Fruit fly (Drosophila melanogaster): ENCODE data around the gene kkv.

kkv gene

dm6 chr3R:5368170-5368781 lies 24.4 kb downstream of the kkv start, which contains the start of gene Cerk:
Gene Cerk, minus strand, starts transcription at chr3R:5368306.
- no peak for TF ChIP-seq EcR (GFP tag; optimal IDR thresholded peaks at IDR 0.05)

dm6 chr3R:5367512-5368169 lies 25.0 kb downstream of the kkv start:
- TF ChIP-seq Dll (optimal IDR thresholded peaks at IDR 0.05) = no peak
- no peak for TF ChIP-seq EcR (GFP tag; optimal IDR thresholded peaks at IDR 0.05)
- no peak for TF ChIP-seq CG8478 (optimal IDR thresholded peaks at IDR 0.05)
- TF ChIP-seq usp (GFP tag; optimal IDR thresholded peaks at IDR 0.05) = no peak
- no peak for TF ChIP-seq pan (optimal IDR thresholded peaks at IDR 0.05)
- TF ChIP-seq psq (optimal IDR thresholded peaks at IDR 0.05) = no peak

dm6 chr3R:5364539-5365273 lies 28.0 kb downstream of the kkv start:
- TF ChIP-seq CG8478 (optimal IDR thresholded peaks at IDR 0.05) = no peak
- TF ChIP-seq Dll (optimal IDR thresholded peaks at IDR 0.05) = no peak
- no peak for TF ChIP-seq usp (GFP tag; optimal IDR thresholded peaks at IDR 0.05)
- no peak for TF ChIP-seq pan (optimal IDR thresholded peaks at IDR 0.05)
- TF ChIP-seq EcR (GFP tag; optimal IDR thresholded peaks at IDR 0.05) = no peak
- no peak for TF ChIP-seq psq (optimal IDR thresholded peaks at IDR 0.05)

dm6 chr3R:5363412-5363811 lies 29.3 kb downstream of the kkv start:
- TF ChIP-seq EcR (GFP tag; optimal IDR thresholded peaks at IDR 0.05) = no peak
- TF ChIP-seq psq (optimal IDR thresholded peaks at IDR 0.05) = no peak
- TF ChIP-seq CG8478 (optimal IDR thresholded peaks at IDR 0.05) = no peak
- TF ChIP-seq usp (GFP tag; optimal IDR thresholded peaks at IDR 0.05) = no peak
- no peak for TF ChIP-seq Dll (optimal IDR thresholded peaks at IDR 0.05)
- TF ChIP-seq pan (optimal IDR thresholded peaks at IDR 0.05) = no peak

- TF ChIP-seq Dll (optimal IDR thresholded peaks at IDR 0.05) (no peak), pan (optimal IDR thresholded peaks at IDR 0.05) (no peak), psq (optimal IDR thresholded peaks at IDR 0.05) (no peak), usp (GFP tag; optimal IDR thresholded peaks at IDR 0.05) (no peak), EcR (GFP tag; optimal IDR thresholded peaks at IDR 0.05) (no peak), CG8478 (optimal IDR thresholded peaks at IDR 0.05) (no peak)
Measured at dm6 chr3R:5361681-5362319, 30.9 kb downstream of the kkv start.

- TF ChIP-seq EcR (GFP tag; optimal IDR thresholded peaks at IDR 0.05) = no peak
- no peak for TF ChIP-seq psq (optimal IDR thresholded peaks at IDR 0.05)
- no peak for TF ChIP-seq Dll (optimal IDR thresholded peaks at IDR 0.05)
- TF ChIP-seq CG8478 (optimal IDR thresholded peaks at IDR 0.05) = no peak
Measured at dm6 chr3R:5357935-5358414, 34.7 kb downstream of the kkv start, which contains the start of gene Prosbeta7. Gene Prosbeta7, minus strand, starts transcription at chr3R:5358364.

dm6 chr3R:5355135-5355493 lies 37.6 kb downstream of the kkv start:
- no peak for TF ChIP-seq EcR (GFP tag; optimal IDR thresholded peaks at IDR 0.05)
- no peak for TF ChIP-seq psq (optimal IDR thresholded peaks at IDR 0.05)
- no peak for TF ChIP-seq pan (optimal IDR thresholded peaks at IDR 0.05)
- no peak for TF ChIP-seq CG8478 (optimal IDR thresholded peaks at IDR 0.05)
- TF ChIP-seq Dll (optimal IDR thresholded peaks at IDR 0.05) = no peak
- TF ChIP-seq usp (GFP tag; optimal IDR thresholded peaks at IDR 0.05) = no peak

- TF ChIP-seq psq (optimal IDR thresholded peaks at IDR 0.05) = no peak
- TF ChIP-seq Dll (optimal IDR thresholded peaks at IDR 0.05) = no peak
- TF ChIP-seq pan (optimal IDR thresholded peaks at IDR 0.05) = no peak
- no peak for TF ChIP-seq CG8478 (optimal IDR thresholded peaks at IDR 0.05)
- no peak for TF ChIP-seq usp (GFP tag; optimal IDR thresholded peaks at IDR 0.05)
- TF ChIP-seq EcR (GFP tag; optimal IDR thresholded peaks at IDR 0.05) = no peak
Measured at dm6 chr3R:5354373-5355134, 38.1 kb downstream of the kkv start, which contains the start of the genes CG11999 and CG1161. Gene CG11999, minus strand, starts transcription at chr3R:5354747. Gene CG1161, plus strand, starts transcription at chr3R:5355092.

- no peak for TF ChIP-seq CG8478 (optimal IDR thresholded peaks at IDR 0.05)
- TF ChIP-seq psq (optimal IDR thresholded peaks at IDR 0.05) = no peak
- no peak for TF ChIP-seq pan (optimal IDR thresholded peaks at IDR 0.05)
- TF ChIP-seq EcR (GFP tag; optimal IDR thresholded peaks at IDR 0.05) = no peak
- TF ChIP-seq usp (GFP tag; optimal IDR thresholded peaks at IDR 0.05) = no peak
Measured at dm6 chr3R:5350393-5350972, 42.2 kb downstream of the kkv start, which contains the start of gene mtd. Gene mtd, minus strand, starts transcription at chr3R:5350443.

dm6 chr3R:5346707-5347323 lies 45.9 kb downstream of the kkv start:
- TF ChIP-seq CG8478 (optimal IDR thresholded peaks at IDR 0.05) = no peak
- no peak for TF ChIP-seq Dll (optimal IDR thresholded peaks at IDR 0.05)
- TF ChIP-seq psq (optimal IDR thresholded peaks at IDR 0.05) = no peak
- no peak for TF ChIP-seq EcR (GFP tag; optimal IDR thresholded peaks at IDR 0.05)
- TF ChIP-seq usp (GFP tag; optimal IDR thresholded peaks at IDR 0.05) = no peak
- TF ChIP-seq pan (optimal IDR thresholded peaks at IDR 0.05) = no peak

Data from whole organism.